Fruit fly (Drosophila melanogaster) whole organism, prepupa: Measurements from ENCODE around the gene Obp73a.

ENCODE experiments used
- CG15336 ChIP-seq: fragments of 200-800 bp; sonication (Bioruptor generic); IDR thresholded peaks from 2 replicates; pipeline ENCODE4 v1.3.6; 2022; ENCODE audit warnings: missing biosample characterization, missing genetic modification characterization
- CG6808 ChIP-seq: fragments of 200-800 bp; sonication (Bioruptor generic); optimal IDR thresholded peaks from 3 replicates; lab custom pipeline; 2017; ENCODE audit warnings: missing biosample characterization, missing genetic modification characterization, mild to moderate bottlenecking, moderate library complexity, missing genetic modification reagents
- topi ChIP-seq: fragments of 200-800 bp; sonication (Bioruptor generic); optimal IDR thresholded peaks from 3 replicates; lab custom pipeline; 2016; ENCODE audit warnings: missing biosample characterization, missing genetic modification characterization

DNA sequence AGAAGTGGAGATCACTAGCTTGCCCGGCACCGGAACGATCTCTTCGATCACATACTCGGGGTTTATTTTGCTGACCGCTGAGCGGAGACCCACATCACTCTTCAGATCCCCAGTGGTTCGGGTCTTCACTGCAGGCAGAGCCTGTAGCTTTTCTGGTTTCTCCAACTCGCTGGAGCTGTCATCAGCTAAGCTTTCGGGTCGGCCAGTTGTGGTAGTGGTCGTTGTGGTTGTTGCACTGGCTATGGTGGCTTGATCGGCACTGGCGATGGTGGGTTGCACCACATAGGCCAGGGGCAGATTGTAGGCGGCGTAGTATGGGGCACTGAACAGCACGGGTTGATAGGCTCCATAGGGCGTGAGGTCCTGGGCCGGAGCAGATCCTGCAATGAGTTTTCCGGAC lies 13.6 kb upstream of the Obp73a start:
- TF ChIP-seq CG6808 (GFP tag; lab: Kevin White, UChicago) = no peak
- no peak for TF ChIP-seq topi
- no peak for TF ChIP-seq CG15336 (GFP tag; lab: Robert Waterston, UW)
